Worm (Caenorhabditis elegans) whole organism, late embryonic: ENCODE data around the gene C27A2.8.

Experiments
- K02D7.2 ChIP-seq: sonication (generic microtip); optimal IDR thresholded peaks from 2 replicates; lab custom pipeline; 2017; ENCODE audit warnings: mild to moderate bottlenecking, missing genetic modification characterization, missing compliant biosample characterization
- tbx-2 ChIP-seq: sonication (generic microtip); optimal IDR thresholded peaks from 2 replicates; lab custom pipeline; 2016; ENCODE audit warnings: missing genetic modification characterization, missing compliant biosample characterization

DNA sequence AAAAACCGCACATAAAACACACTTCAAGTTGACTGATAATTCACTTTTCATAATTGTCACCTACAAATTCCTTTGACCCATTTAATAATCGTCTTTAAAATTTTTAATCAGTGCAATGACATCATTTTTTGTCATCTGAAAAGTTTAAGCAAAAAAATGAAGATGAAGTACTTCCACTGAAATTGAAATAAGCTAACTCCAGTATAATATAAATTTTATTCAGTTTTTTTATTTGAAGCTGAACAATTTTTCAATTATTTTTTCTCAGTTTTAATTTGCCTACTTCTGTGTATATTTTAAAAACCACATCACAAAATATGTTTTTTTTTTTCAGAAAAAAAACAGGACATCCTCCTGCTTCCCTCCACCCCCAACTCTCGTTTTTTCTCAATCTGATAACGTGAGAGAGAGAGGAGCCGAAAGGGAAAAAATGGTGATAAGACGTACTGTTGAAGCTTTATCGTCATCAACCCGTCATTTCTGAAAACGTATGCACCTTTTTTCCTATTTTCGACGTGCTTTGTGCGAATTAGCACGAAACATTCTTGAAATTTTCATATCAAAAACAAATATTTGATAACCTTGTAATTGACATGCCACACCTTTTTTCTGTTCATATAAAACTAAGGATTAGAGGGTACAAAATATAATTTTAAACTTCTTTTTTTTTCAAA is 36.1 kb upstream of the C27A2.8 start, which contains the start of the genes C04G6.11 and mpk-2:
- TF ChIP-seq tbx-2 (tag; lab: Kevin White, UChicago) (no peak), K02D7.2 (tag; lab: Kevin White, UChicago) (no peak)
